Fruit fly (Drosophila melanogaster): ENCODE data around the gene colt.

colt gene

dm6 chr2L:2720368-2720767 lies 49.5 kb downstream of the colt start (continued):
- TF ChIP-seq CrebB (tag; optimal IDR thresholded peaks at IDR 0.05) (no peak), so (GFP tag; IDR thresholded peaks at IDR 0.05) (no peak), Mrtf (GFP tag; IDR thresholded peaks at IDR 0.05) (0 out of 3 replicates have a peak, but pooled peaks have one; percentile 38), Elba2 (GFP tag; optimal IDR thresholded peaks at IDR 0.05) (no peak), ind (GFP tag; optimal IDR thresholded peaks at IDR 0.05) (no peak), CG2889 (GFP tag; IDR thresholded peaks at IDR 0.05) (no peak), ewg (GFP tag; optimal IDR thresholded peaks at IDR 0.05) (no peak), CG7786 (GFP tag; optimal IDR thresholded peaks at IDR 0.05) (no peak), B-H2 (GFP tag; optimal IDR thresholded peaks at IDR 0.05) (no peak), sna (GFP tag; IDR thresholded peaks at IDR 0.05; ENCODE audit: partially characterized antibody) (no peak), pb (GFP tag; optimal IDR thresholded peaks at IDR 0.05) (no peak), CG6813 (GFP tag; optimal IDR thresholded peaks at IDR 0.05) (no peak), Fer2 (tag; optimal IDR thresholded peaks at IDR 0.05) (no peak), CG15269 (tag; optimal IDR thresholded peaks at IDR 0.05) (peak; percentile 42), CG12659 (GFP tag; optimal IDR thresholded peaks at IDR 0.05) (no peak), CG33213 (GFP tag; optimal IDR thresholded peaks at IDR 0.05) (no peak), nerfin-1 (tag; optimal IDR thresholded peaks at IDR 0.05) (no peak), CG9609 (GFP tag; optimal IDR thresholded peaks at IDR 0.05) (peak; percentile 8), Mes4 (GFP tag; optimal IDR thresholded peaks at IDR 0.05) (no peak), CG10979 (tag; optimal IDR thresholded peaks at IDR 0.05) (no peak), CG1647 (GFP tag; optimal IDR thresholded peaks at IDR 0.05) (no peak), lov (optimal IDR thresholded peaks at IDR 0.05) (no peak), lov (GFP tag; IDR thresholded peaks at IDR 0.05) (no peak), CG3838 (GFP tag; optimal IDR thresholded peaks at IDR 0.05) (no peak), dan (GFP tag; IDR thresholded peaks at IDR 0.05) (no peak), Mad (GFP tag; optimal IDR thresholded peaks at IDR 0.05) (no peak), CG10565 (GFP tag; optimal IDR thresholded peaks at IDR 0.05) (no peak), Deaf1 (tag; optimal IDR thresholded peaks at IDR 0.05) (no peak), CG16815 (GFP tag; optimal IDR thresholded peaks at IDR 0.05) (no peak), CG18619 (GFP tag; optimal IDR thresholded peaks at IDR 0.05) (no peak), CG9876 (GFP tag; optimal IDR thresholded peaks at IDR 0.05) (no peak), lmd (GFP tag; IDR thresholded peaks at IDR 0.05) (peak; percentile 27; the same call in 1 of the 2 replicates), otp (GFP tag; IDR thresholded peaks at IDR 0.05) (no peak), Sox100B (GFP tag; optimal IDR thresholded peaks at IDR 0.05) (no peak), tup (GFP tag; optimal IDR thresholded peaks at IDR 0.05) (no peak), PHDP (tag; optimal IDR thresholded peaks at IDR 0.05) (no peak), CG5953 (GFP tag; IDR thresholded peaks at IDR 0.05) (no peak), salm (tag; optimal IDR thresholded peaks at IDR 0.05) (no peak), MTF-1 (GFP tag; optimal IDR thresholded peaks at IDR 0.05; ENCODE audit: borderline replicate concordance) (no peak), NC2α (GFP tag; optimal IDR thresholded peaks at IDR 0.05) (no peak), CG8924 (tag; optimal IDR thresholded peaks at IDR 0.05) (no peak), ftz-f1 (GFP tag; optimal IDR thresholded peaks at IDR 0.05) (no peak), Opbp (GFP tag; IDR thresholded peaks at IDR 0.05; ENCODE audit: partially characterized antibody) (no peak), da (GFP tag; optimal IDR thresholded peaks at IDR 0.05) (no peak), org-1 (GFP tag; optimal IDR thresholded peaks at IDR 0.05) (no peak), repo (GFP tag; optimal IDR thresholded peaks at IDR 0.05) (no peak), peb (GFP tag; IDR thresholded peaks at IDR 0.05) (no peak), cwo (GFP tag; optimal IDR thresholded peaks at IDR 0.05) (peak; percentile 10), chm (GFP tag; IDR thresholded peaks at IDR 0.05) (no peak), ap (GFP tag; IDR thresholded peaks at IDR 0.05) (no peak), CG12769 (tag; optimal IDR thresholded peaks at IDR 0.05) (no peak), tgo (GFP tag; IDR thresholded peaks at IDR 0.05) (no peak), dimm (GFP tag; IDR thresholded peaks at IDR 0.05) (no peak)
